Fruit fly (Drosophila melanogaster): ENCODE data around the gene CG33298.

DNA sequence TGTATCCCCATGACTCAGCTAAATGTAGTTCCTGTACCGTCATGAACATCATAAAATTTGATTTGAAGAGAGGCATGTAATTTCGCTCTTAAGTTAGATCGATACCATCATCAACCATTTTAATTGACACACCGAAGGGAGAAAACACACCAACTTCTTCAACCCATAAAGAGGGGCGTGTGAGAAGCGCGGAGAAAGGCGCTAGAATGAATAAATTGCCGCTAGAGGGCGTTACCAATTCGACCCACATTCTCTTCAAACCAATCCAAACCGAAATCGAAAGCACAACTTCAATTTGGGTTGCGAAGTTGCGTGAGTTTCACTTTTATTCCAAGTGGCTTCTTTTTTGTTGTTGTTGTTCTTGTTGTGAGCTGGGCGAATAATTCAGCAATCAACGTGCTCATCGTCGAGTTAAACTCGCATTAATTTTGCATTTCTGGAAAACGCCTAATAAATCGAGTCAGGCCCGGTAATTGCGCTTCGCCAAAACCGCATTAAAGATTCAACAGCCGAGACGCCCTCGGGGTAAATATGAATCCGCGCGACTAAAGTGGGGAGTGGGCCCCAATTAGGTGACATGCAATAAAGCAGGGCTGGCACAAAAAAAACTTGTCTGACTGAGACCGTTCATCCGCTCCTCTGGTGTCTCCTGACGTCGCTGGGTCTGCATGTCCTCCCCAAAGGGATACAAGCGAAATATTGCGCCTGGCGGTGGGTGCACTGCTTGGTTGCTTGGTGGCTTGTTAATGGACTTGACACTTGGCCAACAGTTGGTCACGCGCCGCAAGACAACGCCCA lies 17.3 kb downstream of the CG33298 start:
- TF ChIP-seq usp (GFP tag; optimal IDR thresholded peaks at IDR 0.05) (no peak), EcR (GFP tag; optimal IDR thresholded peaks at IDR 0.05) (no peak), psq (optimal IDR thresholded peaks at IDR 0.05) (no peak)
